Worm (Caenorhabditis elegans): ENCODE results near the gene C49G7.10.

ce11 chrV:4073455-4073854 is 31.6 kb upstream of the C49G7.10 start, which contains the start of gene otpl-2:
- no peak for TF ChIP-seq ceh-2 (tag; optimal IDR thresholded peaks at IDR 0.05)
- TF ChIP-seq odd-2 (tag; optimal IDR thresholded peaks at IDR 0.05) = no peak
- TF ChIP-seq pha-4 (tag; optimal IDR thresholded peaks at IDR 0.05) = no peak
- no peak for TF ChIP-seq ceh-18 (tag; optimal IDR thresholded peaks at IDR 0.05)
